Worm (Caenorhabditis elegans) whole organism, young adult: ENCODE measurements around the gene pfd-1.

Source experiments
- F57C9.4 ChIP-seq: sonication (generic microtip); optimal IDR thresholded peaks from 2 replicates; lab custom pipeline; 2017; ENCODE audit warnings: mild to moderate bottlenecking, missing genetic modification characterization, missing compliant biosample characterization
- K12H6.12 ChIP-seq: fragments of 200-800 bp; sonication (Bioruptor generic); optimal IDR thresholded peaks from 2 replicates; lab custom pipeline; 2018; ENCODE audit warnings: mild to moderate bottlenecking, missing genetic modification characterization, missing compliant biosample characterization
- snpc-3.4 ChIP-seq: sonication (generic microtip); optimal IDR thresholded peaks from 2 replicates; lab custom pipeline; 2017; ENCODE audit warnings: missing genetic modification characterization, mild to moderate bottlenecking, missing compliant biosample characterization, antibody characterized with exemption, moderate library complexity, missing genotype, missing genetic modification reagents
- somi-1 ChIP-seq: fragments of 200-800 bp; sonication (Bioruptor generic); optimal IDR thresholded peaks from 2 replicates; lab custom pipeline; 2018; ENCODE audit warnings: mild to moderate bottlenecking, missing genetic modification characterization, missing compliant biosample characterization

DNA sequence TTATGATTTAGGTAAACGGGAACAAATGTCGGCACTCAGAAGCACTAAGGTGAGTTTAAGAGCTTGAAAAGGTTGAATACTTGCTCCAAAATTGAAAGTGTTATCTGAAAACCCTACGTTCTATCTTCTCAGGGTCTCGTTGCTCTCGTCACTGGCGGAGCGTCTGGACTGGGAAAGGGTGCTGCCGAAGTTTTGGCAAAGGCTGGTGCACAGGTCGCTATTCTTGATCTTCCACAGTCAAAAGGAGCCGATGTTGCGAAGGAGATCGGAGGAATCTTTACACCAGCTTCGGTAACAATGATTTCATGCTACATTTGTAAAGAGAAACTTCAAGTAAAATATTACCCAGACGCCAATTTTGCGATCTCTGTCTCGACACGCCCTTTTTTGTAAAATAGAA lies 18.6 kb upstream of the pfd-1 start, which contains the start of gene ard-1:
- no peak for TF ChIP-seq K12H6.12 (tag; lab: Kevin White, UChicago)
- TF ChIP-seq snpc-3.4 = no peak
- no peak for TF ChIP-seq somi-1 (GFP tag; lab: Kevin White, UChicago)
- TF ChIP-seq F57C9.4 = no peak
